Fruit fly (Drosophila melanogaster) whole organism: Measurements from ENCODE around the gene qless.

Source experiments
- CG8478 ChIP-seq: fragments of >200 bp; optimal IDR thresholded peaks from 2 replicates; lab custom pipeline; 2018; ENCODE audit warnings: inconsistent platforms
- EcR ChIP-seq, 2 experiments: fragments of >200 bp; optimal IDR thresholded peaks; 2 replicates each; lab custom pipeline; 2017; ENCODE audit warnings: missing biosample characterization in 2 of 2, missing genetic modification characterization in 2 of 2, missing genetic modification reagents in 2 of 2
- pan ChIP-seq: fragments of >200 bp; optimal IDR thresholded peaks from 2 replicates; lab custom pipeline; 2017
- psq ChIP-seq: fragments of >200 bp; optimal IDR thresholded peaks from 2 replicates; lab custom pipeline; 2017

dm6 chr3R:31251130-31251770, 1.2 kb downstream of the qless start:
- TF ChIP-seq pan (lab: Kevin White, UChicago): no peak
- no peak for TF ChIP-seq psq (lab: Kevin White, UChicago)
- TF ChIP-seq EcR (GFP tag; optimal IDR thresholded peaks at IDR 0.05; lab: Kevin White, UChicago): peak in 1 of 2 experiments; percentile 18
- TF ChIP-seq CG8478 (lab: Kevin White, UChicago): no peak
